Worm (Caenorhabditis elegans): ENCODE measurements around the gene cyc-2.1.
A peak's percentile ranks its signal among the peaks of the same experiment; 100 is the strongest.

Gene cyc-2.1

DNA sequence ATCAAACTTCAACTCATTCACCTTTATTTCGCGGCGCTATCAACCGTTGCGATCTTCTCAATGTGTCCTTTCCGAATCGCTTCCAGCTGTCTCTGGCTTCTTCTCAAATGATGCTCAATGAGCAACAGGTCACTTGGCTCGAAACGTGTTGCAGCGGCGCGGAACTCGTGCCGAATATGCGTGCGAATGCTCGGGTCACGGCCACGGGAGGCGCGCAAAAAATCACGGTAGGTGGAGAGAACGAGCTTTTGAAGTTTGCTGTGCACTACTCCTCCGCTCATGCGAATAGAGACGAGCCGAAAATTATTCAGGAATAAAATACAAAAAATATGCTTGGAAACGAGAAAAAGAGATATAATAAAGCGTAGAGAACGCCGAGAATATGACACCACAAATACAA lies 38.4 kb downstream of the cyc-2.1 start, which contains the start of gene cif-1:
cif-1 (minus strand) TSS at position 297 of the 400 bp plus-strand sequence.
- TF ChIP-seq ZK546.5 (tag; optimal IDR thresholded peaks at IDR 0.05): no peak
- no peak for TF ChIP-seq saeg-2 (GFP tag; IDR thresholded peaks at IDR 0.05)
- 0 out of 4 replicates have a peak, but pooled peaks of 1 of the 2 experiments have one; percentile 3 for TF ChIP-seq madf-5 (GFP tag; IDR thresholded peaks at IDR 0.05)
- TF ChIP-seq egl-43 (GFP tag; IDR thresholded peaks at IDR 0.05): no peak
- no peak for TF ChIP-seq nhr-76 (tag; optimal IDR thresholded peaks at IDR 0.05)
- TF ChIP-seq daf-19 (GFP tag; conservative IDR thresholded peaks at IDR 0.05): no peak
- TF ChIP-seq nhr-111 (GFP tag; optimal IDR thresholded peaks at IDR 0.05): no peak
- TF ChIP-seq daf-8 (GFP tag; IDR thresholded peaks at IDR 0.05): no peak
- TF ChIP-seq F49E8.2 (tag; optimal IDR thresholded peaks at IDR 0.05; ENCODE audit: borderline replicate concordance): no peak
- no peak for TF ChIP-seq lin-1 (GFP tag; IDR thresholded peaks at IDR 0.05)
- no peak for TF ChIP-seq dpl-1 (GFP tag; optimal IDR thresholded peaks at IDR 0.05)
- no peak for TF ChIP-seq dmd-8 (GFP tag; IDR thresholded peaks at IDR 0.05)
- TF ChIP-seq lin-15B (tag; optimal IDR thresholded peaks at IDR 0.05): no peak
- 0 out of 2 replicates have a peak, but pooled peaks have one; percentile 16 for TF ChIP-seq arid-1 (GFP tag; conservative IDR thresholded peaks at IDR 0.05)
- no peak for TF ChIP-seq Y48G9A.11 (GFP tag; IDR thresholded peaks at IDR 0.05)
- 0 out of 2 replicates have a peak, but pooled peaks have one; percentile 8 for TF ChIP-seq lin-38 (GFP tag; IDR thresholded peaks at IDR 0.05)
- no peak for TF ChIP-seq hlh-30 (tag; optimal IDR thresholded peaks at IDR 0.05; ENCODE audit: insufficient read depth)
- TF ChIP-seq nhr-6 (tag; optimal IDR thresholded peaks at IDR 0.05): no peak
- no peak for TF ChIP-seq madf-9 (GFP tag; conservative IDR thresholded peaks at IDR 0.05)
- TF ChIP-seq spr-1 (tag; optimal IDR thresholded peaks at IDR 0.05): no peak
- TF ChIP-seq tra-1 (GFP tag; IDR thresholded peaks at IDR 0.05): no peak
- TF ChIP-seq set-16 (GFP tag; IDR thresholded peaks at IDR 0.05): peak; percentile 61

DNA sequence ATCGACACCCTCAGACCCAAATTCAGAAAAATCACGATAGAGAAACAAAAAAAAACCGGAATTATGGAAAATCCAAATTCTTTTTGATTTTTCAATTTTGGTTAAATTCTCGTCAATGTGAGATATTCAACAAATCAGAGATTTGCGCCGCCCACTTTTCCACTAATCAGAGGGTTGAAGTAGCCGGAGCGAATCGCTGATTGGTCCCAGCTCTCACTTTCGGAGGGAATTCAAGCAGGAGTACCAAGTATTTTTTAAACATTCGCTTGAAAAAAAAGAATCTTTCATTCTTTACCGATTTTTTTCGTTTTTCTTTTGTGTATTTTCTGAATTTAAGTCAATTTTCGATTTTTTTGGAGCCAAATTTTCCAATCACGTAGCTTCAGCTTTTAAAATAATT lies 42.9 kb downstream of the cyc-2.1 start:
- TF ChIP-seq php-3 (GFP tag; IDR thresholded peaks at IDR 0.05) (no peak), Y5F2A.4 (GFP tag; optimal IDR thresholded peaks at IDR 0.05) (no peak), set-16 (GFP tag; IDR thresholded peaks at IDR 0.05) (no peak), ceh-44 (GFP tag; IDR thresholded peaks at IDR 0.05) (no peak), dpl-1 (GFP tag; optimal IDR thresholded peaks at IDR 0.05) (no peak), F37D6.2 (tag; optimal IDR thresholded peaks at IDR 0.05) (no peak), hlh-11 (tag; optimal IDR thresholded peaks at IDR 0.05) (no peak), fos-1 (tag; optimal IDR thresholded peaks at IDR 0.05) (no peak), egl-27 (tag; optimal IDR thresholded peaks at IDR 0.05) (no peak), ZK546.5 (tag; optimal IDR thresholded peaks at IDR 0.05) (no peak)

DNA sequence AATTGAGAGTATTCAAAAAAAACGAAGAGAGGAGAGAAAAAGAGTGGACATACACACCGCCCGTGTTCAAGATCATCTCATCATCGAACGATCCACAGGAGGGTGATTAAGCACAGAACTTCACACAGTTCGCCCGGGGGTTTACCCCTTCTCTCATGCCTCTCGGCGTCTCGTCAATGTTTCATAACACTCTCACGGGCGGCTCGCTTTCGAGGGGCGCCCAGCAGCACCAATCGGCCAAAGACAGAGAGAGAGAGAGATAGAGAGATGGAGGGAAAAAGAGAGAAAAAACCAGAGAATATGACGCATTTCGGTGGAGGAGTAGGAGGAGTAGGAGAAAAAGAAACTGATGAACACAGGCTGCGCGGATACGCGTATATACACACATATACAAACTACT lies 43.6 kb downstream of the cyc-2.1 start:
- TF ChIP-seq saeg-2 (GFP tag; IDR thresholded peaks at IDR 0.05) (no peak), arid-1 (GFP tag; conservative IDR thresholded peaks at IDR 0.05) (peak; percentile 43; the same call in 1 of the 2 replicates), F44E2.7 (GFP tag; IDR thresholded peaks at IDR 0.05) (no peak), nhr-25 (tag; optimal IDR thresholded peaks at IDR 0.05; ENCODE audit: borderline replicate concordance, insufficient read depth) (peak; percentile 42), snpc-4 (tag; optimal IDR thresholded peaks at IDR 0.05) (no peak), nhr-42 (GFP tag; IDR thresholded peaks at IDR 0.05) (0 out of 2 replicates have a peak, but pooled peaks have one; percentile 48), lin-13 (GFP tag; optimal IDR thresholded peaks at IDR 0.05) (peak; percentile 68), nhr-11 (tag; optimal IDR thresholded peaks at IDR 0.05) (peak; percentile 62), nhr-77 (tag; optimal IDR thresholded peaks at IDR 0.05) (peak; percentile 43), F37D6.2 (tag; optimal IDR thresholded peaks at IDR 0.05) (peak; percentile 35), duxl-1 (tag; optimal IDR thresholded peaks at IDR 0.05; ENCODE audit: poor library complexity) (no peak), dmd-6 (GFP tag; IDR thresholded peaks at IDR 0.05) (peak; percentile 70; the same call in 1 of the 2 replicates), Y105C5A.15 (GFP tag; IDR thresholded peaks at IDR 0.05) (no peak), nhr-48 (tag; optimal IDR thresholded peaks at IDR 0.05) (peak; percentile 30), dpl-1 (GFP tag; optimal IDR thresholded peaks at IDR 0.05) (peak; percentile 22), mdl-1 (tag; optimal IDR thresholded peaks at IDR 0.05) (peak in 1 of 2 experiments; percentile 56), mep-1 (tag; optimal IDR thresholded peaks at IDR 0.05) (peak; percentile 86), egl-43 (GFP tag; IDR thresholded peaks at IDR 0.05) (peak; percentile 52; the same call in 1 of the 2 replicates), daf-12 (tag; optimal IDR thresholded peaks at IDR 0.05) (no peak), hlh-30 (tag; optimal IDR thresholded peaks at IDR 0.05; ENCODE audit: insufficient read depth) (peak; percentile 48), daf-16 (GFP tag; optimal IDR thresholded peaks at IDR 0.05) (no peak), daf-16 (tag; optimal IDR thresholded peaks at IDR 0.05) (peak; percentile 42), lin-1 (GFP tag; IDR thresholded peaks at IDR 0.05) (peak; percentile 61), ama-1 (optimal IDR thresholded peaks at IDR 0.05) (peak; percentile 24), nhr-41 (GFP tag; IDR thresholded peaks at IDR 0.05) (no peak), set-16 (GFP tag; IDR thresholded peaks at IDR 0.05) (peak; percentile 73)

All from whole organism, L4 larva.